2 fruit fly cellular contexts compared by ENCODE assay signal in the genomic region with DNA sequence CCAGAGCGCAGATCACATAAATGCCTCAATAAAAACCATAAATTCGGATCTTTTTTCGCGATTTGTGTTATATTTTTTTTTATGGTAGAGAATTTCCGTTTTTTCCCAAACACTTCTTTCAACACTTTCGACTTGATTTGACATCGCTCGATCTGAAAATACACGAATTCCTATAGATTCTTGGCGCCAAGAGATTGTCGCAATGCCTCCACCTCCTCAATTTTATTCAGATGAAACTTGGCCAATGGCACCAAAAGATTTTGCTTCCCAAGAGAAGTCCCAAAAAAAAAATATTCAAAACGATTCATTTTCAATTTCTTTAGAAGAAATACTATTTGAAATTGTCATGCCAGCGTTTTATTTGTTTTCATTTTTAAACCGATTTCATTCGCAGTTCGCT.
TF ChIP-seq lines count a peak whose summit lies in the region.

No protein-coding gene starts in this region.

- no peak for TF ChIP-seq CTCF in whole organism, embryonic (GFP tag; optimal IDR thresholded peaks at IDR 0.05; lab: Kevin White, UChicago)

TF ChIP-seq in whole organism, adult, 20 proteins besides CTCF, POLR2A, EP300 and RAD21:
- TF ChIP-seq kay (GFP tag; lab: Kevin White, UChicago; ENCODE audit: borderline replicate concordance) (peak; percentile 78), ovo (GFP tag; optimal IDR thresholded peaks at IDR 0.05; lab: Kevin White, UChicago) (no peak)

TF ChIP-seq in whole organism, embryonic, 481 proteins besides CTCF, POLR2A, EP300 and RAD21:
- no peak for TF ChIP-seq CG2116 (GFP tag; optimal IDR thresholded peaks at IDR 0.05; lab: Kevin White, UChicago)
- peak; percentile 66 for TF ChIP-seq sd (tag; optimal IDR thresholded peaks at IDR 0.05; lab: Kevin White, UChicago)
